Fruit fly (Drosophila melanogaster) whole organism, embryonic: Measurements from ENCODE around the gene CG43796.
A peak's percentile ranks its signal among the peaks of the same experiment; 100 is the strongest.

Source experiments
- Blimp-1 ChIP-seq: fragments of 200-800 bp; sonication (Bioruptor generic); optimal IDR thresholded peaks from 3 replicates; lab custom pipeline; 2018; ENCODE audit warnings: missing biosample characterization, missing genetic modification characterization, mild to moderate bottlenecking, moderate library complexity, missing genetic modification reagents
- CG10321 ChIP-seq: fragments of 200-800 bp; sonication (Bioruptor generic); IDR thresholded peaks from 2 replicates; pipeline ENCODE4 v1.3.6; 2022; ENCODE audit warnings: missing biosample characterization, missing genetic modification characterization
- CG11504 ChIP-seq: fragments of 200-800 bp; sonication (Bioruptor generic); optimal IDR thresholded peaks from 3 replicates; lab custom pipeline; 2019; ENCODE audit warnings: missing biosample characterization, mild to moderate bottlenecking, missing genetic modification characterization, moderate library complexity
- CG12236 ChIP-seq: fragments of 200-800 bp; sonication (Bioruptor generic); optimal IDR thresholded peaks from 2 replicates; lab custom pipeline; 2016; ENCODE audit warnings: missing biosample characterization, missing genetic modification characterization
- CG13296 ChIP-seq: fragments of 200-800 bp; sonication (Bioruptor generic); optimal IDR thresholded peaks from 3 replicates; lab custom pipeline; 2018; ENCODE audit warnings: missing biosample characterization, mild to moderate bottlenecking, missing genetic modification characterization
- CG13894 ChIP-seq: fragments of 200-800 bp; sonication (Bioruptor generic); optimal IDR thresholded peaks from 3 replicates; lab custom pipeline; 2018; ENCODE audit warnings: missing biosample characterization, mild to moderate bottlenecking, missing genetic modification characterization, moderate library complexity
- CG15479 ChIP-seq: fragments of 200-800 bp; sonication (Bioruptor generic); optimal IDR thresholded peaks from 3 replicates; lab custom pipeline; 2019; ENCODE audit warnings: missing biosample characterization, mild to moderate bottlenecking, missing genetic modification characterization, moderate library complexity
- CG1602 ChIP-seq: fragments of 200-800 bp; sonication (Bioruptor generic); optimal IDR thresholded peaks from 3 replicates; lab custom pipeline; 2016; ENCODE audit warnings: missing biosample characterization, missing genetic modification characterization
- CG17328 ChIP-seq: fragments of 200-800 bp; sonication (Bioruptor generic); IDR thresholded peaks from 2 replicates; pipeline ENCODE4 v1.3.6; 2022; ENCODE audit warnings: missing biosample characterization, missing genetic modification characterization
- CG17359 ChIP-seq: fragments of 200-800 bp; sonication (Bioruptor generic); optimal IDR thresholded peaks from 3 replicates; lab custom pipeline; 2018; ENCODE audit warnings: missing biosample characterization, mild to moderate bottlenecking, missing genetic modification characterization, moderate library complexity
- CG1832 ChIP-seq: fragments of 200-800 bp; sonication (Bioruptor generic); optimal IDR thresholded peaks from 2 replicates; lab custom pipeline; 2017; ENCODE audit warnings: missing biosample characterization, mild to moderate bottlenecking, missing genetic modification characterization, inconsistent platforms
- CG18764 ChIP-seq: fragments of 200-800 bp; sonication (Bioruptor generic); optimal IDR thresholded peaks from 3 replicates; lab custom pipeline; 2016; ENCODE audit warnings: missing biosample characterization, missing genetic modification characterization
- CG30020 ChIP-seq: fragments of 200-800 bp; optimal IDR thresholded peaks from 2 replicates; lab custom pipeline; 2019; ENCODE audit warnings: missing biosample characterization, mild to moderate bottlenecking, missing genetic modification characterization, moderate library complexity
- CG31224 ChIP-seq: fragments of 200-800 bp; sonication (Bioruptor generic); IDR thresholded peaks from 2 replicates; pipeline ENCODE4 v1.3.6; 2022; ENCODE audit warnings: missing biosample characterization, missing genetic modification characterization
- CG4854 ChIP-seq: fragments of 200-800 bp; sonication (Bioruptor generic); optimal IDR thresholded peaks from 2 replicates; lab custom pipeline; 2016; ENCODE audit warnings: missing biosample characterization, missing genetic modification characterization, inconsistent platforms
- CG5180 ChIP-seq: fragments of 200-800 bp; sonication (Bioruptor generic); optimal IDR thresholded peaks from 3 replicates; lab custom pipeline; 2017; ENCODE audit warnings: missing biosample characterization, missing genetic modification characterization, mild to moderate bottlenecking, moderate library complexity, missing genetic modification reagents
- CG6254 ChIP-seq: fragments of 200-800 bp; sonication (Bioruptor generic); optimal IDR thresholded peaks from 3 replicates; lab custom pipeline; 2017; ENCODE audit warnings: mild to moderate bottlenecking, missing biosample characterization, missing genetic modification reagents, missing genetic modification characterization
- CG6683 ChIP-seq: fragments of 200-800 bp; sonication (Bioruptor generic); optimal IDR thresholded peaks from 2 replicates; lab custom pipeline; 2017; ENCODE audit warnings: missing biosample characterization, mild to moderate bottlenecking, missing genetic modification characterization, missing genetic modification reagents
- CG7271 ChIP-seq: fragments of 200-800 bp; sonication (Bioruptor generic); optimal IDR thresholded peaks from 2 replicates; lab custom pipeline; 2018; ENCODE audit warnings: missing biosample characterization, mild to moderate bottlenecking, missing genetic modification characterization, moderate library complexity
- CG7556 ChIP-seq: fragments of 200-800 bp; sonication (Bioruptor generic); optimal IDR thresholded peaks from 2 replicates; lab custom pipeline; 2017; ENCODE audit warnings: missing biosample characterization, mild to moderate bottlenecking, missing genetic modification characterization
- CG7928 ChIP-seq: fragments of 200-800 bp; sonication (Bioruptor generic); optimal IDR thresholded peaks from 2 replicates; lab custom pipeline; 2017; ENCODE audit warnings: missing biosample characterization, mild to moderate bottlenecking, missing genetic modification characterization
- Doc3 ChIP-seq: fragments of 200-800 bp; sonication (Bioruptor generic); IDR thresholded peaks from 3 replicates; pipeline ENCODE4 v1.3.6; 2022; ENCODE audit warnings: missing biosample characterization, missing genetic modification characterization; ENCODE audit not compliant: partially characterized antibody
- HLH54F ChIP-seq: fragments of 200-800 bp; sonication (Bioruptor generic); optimal IDR thresholded peaks from 3 replicates; lab custom pipeline; 2016; ENCODE audit warnings: missing biosample characterization, missing genetic modification characterization
- Pdp1 ChIP-seq, 2 experiments: fragments of 200-800 bp; sonication (Bioruptor generic); optimal IDR thresholded peaks; 3 replicates each; lab custom pipeline; 2016; ENCODE audit warnings: missing biosample characterization in 2 of 2, missing genetic modification characterization in 2 of 2, mild to moderate bottlenecking in 1 of 2, moderate library complexity in 1 of 2
- Ptx1 ChIP-seq: fragments of 200-800 bp; sonication (Bioruptor generic); IDR thresholded peaks from 2 replicates; pipeline ENCODE4 v1.3.6; 2022; ENCODE audit warnings: missing biosample characterization, missing genetic modification characterization
- Rfx ChIP-seq: fragments of 200-800 bp; sonication (Bioruptor generic); IDR thresholded peaks from 2 replicates; pipeline ENCODE4 v1.3.6; 2022; ENCODE audit warnings: missing biosample characterization, missing genetic modification characterization
- bab2 ChIP-seq: fragments of 200-800 bp; sonication (Bioruptor generic); optimal IDR thresholded peaks from 2 replicates; lab custom pipeline; 2016; ENCODE audit warnings: missing biosample characterization, missing genetic modification characterization
- bcd ChIP-seq: fragments of 200-800 bp; sonication (Bioruptor generic); optimal IDR thresholded peaks from 2 replicates; lab custom pipeline; 2017; ENCODE audit warnings: missing biosample characterization, mild to moderate bottlenecking, missing genetic modification characterization
- chinmo ChIP-seq: fragments of 200-800 bp; sonication (Bioruptor generic); IDR thresholded peaks from 4 replicates; pipeline ENCODE4 v1.3.6; 2022; ENCODE audit warnings: missing biosample characterization, missing genetic modification characterization; ENCODE audit not compliant: partially characterized antibody
- disco-r ChIP-seq: fragments of 200-800 bp; sonication (Bioruptor generic); optimal IDR thresholded peaks from 2 replicates; lab custom pipeline; 2016; ENCODE audit warnings: missing biosample characterization, missing genetic modification characterization
- dmrt99B ChIP-seq: fragments of 200-800 bp; sonication (Bioruptor generic); optimal IDR thresholded peaks from 2 replicates; lab custom pipeline; 2018; ENCODE audit warnings: missing biosample characterization, mild to moderate bottlenecking, missing genetic modification characterization, moderate library complexity
- esg ChIP-seq: fragments of 200-800 bp; sonication (Bioruptor generic); conservative IDR thresholded peaks from 2 replicates; pipeline ENCODE4 v1.3.6; 2022; ENCODE audit warnings: missing biosample characterization, missing genetic modification characterization
- fd64A ChIP-seq: fragments of 200-800 bp; sonication (Bioruptor generic); optimal IDR thresholded peaks from 3 replicates; lab custom pipeline; 2018; ENCODE audit warnings: missing biosample characterization, mild to moderate bottlenecking, missing genetic modification characterization
- gem ChIP-seq: fragments of 200-800 bp; sonication (Bioruptor generic); optimal IDR thresholded peaks from 2 replicates; lab custom pipeline; 2019; ENCODE audit warnings: missing biosample characterization, mild to moderate bottlenecking, missing genetic modification characterization, moderate library complexity
- gro ChIP-seq: fragments of 200-800 bp; sonication (Bioruptor generic); optimal IDR thresholded peaks from 2 replicates; lab custom pipeline; 2016; ENCODE audit warnings: missing biosample characterization, missing genetic modification characterization
- inv ChIP-seq: fragments of 200-800 bp; sonication (Bioruptor generic); IDR thresholded peaks from 2 replicates; pipeline ENCODE4 v1.3.6; 2022; ENCODE audit warnings: missing biosample characterization, missing genetic modification characterization; ENCODE audit not compliant: partially characterized antibody
- lab ChIP-seq: fragments of 200-800 bp; sonication (Bioruptor generic); optimal IDR thresholded peaks from 3 replicates; lab custom pipeline; 2017; ENCODE audit warnings: missing biosample characterization, missing genetic modification characterization, mild to moderate bottlenecking, moderate library complexity, missing genetic modification reagents
- nerfin-2 ChIP-seq: fragments of 200-800 bp; sonication (Bioruptor generic); IDR thresholded peaks from 2 replicates; pipeline ENCODE4 v1.3.6; 2022; ENCODE audit warnings: missing biosample characterization, missing genetic modification characterization; ENCODE audit not compliant: partially characterized antibody
- psq ChIP-seq: fragments of 200-800 bp; sonication (Bioruptor generic); optimal IDR thresholded peaks from 2 replicates; lab custom pipeline; 2017; ENCODE audit warnings: missing biosample characterization, missing genetic modification characterization
- rib ChIP-seq: fragments of 200-800 bp; sonication (Bioruptor generic); IDR thresholded peaks from 2 replicates; pipeline ENCODE4 v1.3.6; 2022; ENCODE audit warnings: missing biosample characterization, missing genetic modification characterization
- row ChIP-seq: fragments of 200-800 bp; sonication (Bioruptor generic); IDR thresholded peaks from 3 replicates; pipeline ENCODE4 v1.3.6; 2022; ENCODE audit warnings: missing biosample characterization, missing genetic modification characterization
- sc ChIP-seq, 3 experiments: fragments of >200 bp in 2 of 3; fragments of 200-800 bp in 1 of 3; sonication (Bioruptor generic) in 1 of 3; optimal IDR thresholded peaks; 2 replicates in 2 of 3; 3 replicates in 1 of 3; lab custom pipeline; 2017; ENCODE audit warnings: mild to moderate bottlenecking in 1 of 3, missing biosample characterization in 1 of 3, missing genetic modification characterization in 1 of 3, missing genetic modification reagents in 1 of 3
- sens-2 ChIP-seq: fragments of 200-800 bp; sonication (Bioruptor generic); IDR thresholded peaks from 2 replicates; pipeline ENCODE4 v1.3.6; 2022; ENCODE audit warnings: missing biosample characterization, missing genetic modification characterization
- seq ChIP-seq: fragments of 200-800 bp; sonication (Bioruptor generic); IDR thresholded peaks from 2 replicates; pipeline ENCODE4 v1.3.6; 2022; ENCODE audit warnings: missing biosample characterization, missing genetic modification characterization
- sna ChIP-seq: fragments of 200-800 bp; sonication (Bioruptor generic); IDR thresholded peaks from 2 replicates; pipeline ENCODE4 v1.3.6; 2022; ENCODE audit warnings: missing biosample characterization, missing genetic modification characterization; ENCODE audit not compliant: partially characterized antibody
- tap ChIP-seq: fragments of 200-800 bp; optimal IDR thresholded peaks from 3 replicates; lab custom pipeline; 2019; ENCODE audit warnings: missing biosample characterization, mild to moderate bottlenecking, missing genetic modification characterization, moderate library complexity
- tin ChIP-seq: fragments of 200-800 bp; sonication (Bioruptor generic); optimal IDR thresholded peaks from 3 replicates; lab custom pipeline; 2016; ENCODE audit warnings: missing biosample characterization, missing genetic modification characterization
- vnd ChIP-seq: fragments of 200-800 bp; sonication (Bioruptor generic); IDR thresholded peaks from 3 replicates; pipeline ENCODE4 v1.3.6; 2022; ENCODE audit warnings: missing biosample characterization, missing genetic modification characterization; ENCODE audit not compliant: partially characterized antibody
- zf30C ChIP-seq: fragments of 200-800 bp; sonication (Bioruptor generic); optimal IDR thresholded peaks from 3 replicates; lab custom pipeline; 2018; ENCODE audit warnings: missing biosample characterization, mild to moderate bottlenecking, missing genetic modification characterization

Gene CG43796

DNA sequence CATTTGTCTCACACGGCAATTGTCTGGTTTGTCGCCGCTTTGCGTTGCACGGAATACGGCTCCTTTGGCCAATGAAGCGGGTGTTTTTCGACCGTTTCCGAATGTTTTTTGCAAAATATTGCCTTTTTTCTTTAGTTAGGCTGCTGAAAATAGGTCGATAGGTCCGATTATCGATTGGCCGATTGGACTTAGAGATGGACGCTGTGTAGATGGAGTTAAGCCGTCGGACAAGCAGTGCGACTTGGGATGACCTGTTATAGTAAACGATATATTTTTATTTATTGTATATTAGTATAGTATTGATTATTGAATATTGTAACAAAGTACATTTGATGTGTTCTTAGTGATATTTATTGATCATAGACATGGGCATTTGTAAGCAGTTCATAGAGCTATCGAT lies 46.1 kb downstream of the CG43796 start, which contains the start of the genes lmgA and lmgB (continued):
- TF ChIP-seq CG6254 (GFP tag; lab: Kevin White, UChicago): no peak
- TF ChIP-seq CG10321 (GFP tag; lab: Robert Waterston, UW): no peak
- no peak for TF ChIP-seq CG7271 (tag; lab: Kevin White, UChicago)
- TF ChIP-seq seq (GFP tag; lab: Robert Waterston, UW): no peak
- TF ChIP-seq CG13296 (GFP tag; lab: Kevin White, UChicago): no peak
- TF ChIP-seq CG17328: no peak
- no peak for TF ChIP-seq disco-r
- peak; percentile 78 for TF ChIP-seq sna (GFP tag; lab: Robert Waterston, UW)
- peak; percentile 30 for TF ChIP-seq gro
- peak; percentile 61 for TF ChIP-seq row (GFP tag; lab: Robert Waterston, UW)
- peak; percentile 79 for TF ChIP-seq Doc3 (GFP tag; lab: Robert Waterston, UW)
- TF ChIP-seq CG18764 (GFP tag; lab: Kevin White, UChicago): peak; percentile 21
- peak; percentile 15 for TF ChIP-seq CG17359 (tag; lab: Kevin White, UChicago)
- TF ChIP-seq CG11504 (tag; lab: Kevin White, UChicago): no peak
- peak; percentile 91 for TF ChIP-seq nerfin-2 (GFP tag; lab: Robert Waterston, UW)
- TF ChIP-seq gem (tag; lab: Kevin White, UChicago): peak; percentile 60
- no peak for TF ChIP-seq CG4854 (GFP tag; lab: Kevin White, UChicago)
- no peak for TF ChIP-seq CG31224 (GFP tag; lab: Robert Waterston, UW)
- no peak for TF ChIP-seq sc (optimal IDR thresholded peaks at IDR 0.05; lab: Kevin White, UChicago)
- no peak for TF ChIP-seq sc (GFP tag; optimal IDR thresholded peaks at IDR 0.05; lab: Kevin White, UChicago)
- TF ChIP-seq CG7556 (GFP tag; lab: Kevin White, UChicago): no peak
- no peak for TF ChIP-seq CG13894 (tag; lab: Kevin White, UChicago)
- TF ChIP-seq HLH54F: peak; percentile 23
- peak; percentile 49; the same call in 1 of the 2 replicates for TF ChIP-seq rib (GFP tag; lab: Robert Waterston, UW)
- peak; percentile 65 for TF ChIP-seq Ptx1 (GFP tag; lab: Robert Waterston, UW)
- no peak for TF ChIP-seq fd64A (GFP tag; lab: Kevin White, UChicago)
- TF ChIP-seq psq: no peak
- TF ChIP-seq chinmo (GFP tag; lab: Robert Waterston, UW): peak; percentile 46; the same call in 3 of the 4 replicates
- peak; percentile 58 for TF ChIP-seq bcd
- peak; percentile 82 for TF ChIP-seq inv (GFP tag; lab: Robert Waterston, UW)
- peak; percentile 42 for TF ChIP-seq CG1602 (GFP tag; lab: Kevin White, UChicago)
- TF ChIP-seq CG1832 (GFP tag; lab: Kevin White, UChicago): no peak
- TF ChIP-seq zf30C (GFP tag; lab: Kevin White, UChicago): no peak
- no peak for TF ChIP-seq tap (tag; lab: Kevin White, UChicago)
- TF ChIP-seq Pdp1 (GFP tag; optimal IDR thresholded peaks at IDR 0.05; lab: Kevin White, UChicago): peak in 1 of 2 experiments; percentile 29
- no peak for TF ChIP-seq lab (GFP tag; lab: Kevin White, UChicago)
- peak; percentile 37 for TF ChIP-seq esg (GFP tag; lab: Robert Waterston, UW)
- peak; percentile 88 for TF ChIP-seq vnd (GFP tag; lab: Robert Waterston, UW)
- no peak for TF ChIP-seq sens-2
- TF ChIP-seq CG7928 (GFP tag; lab: Kevin White, UChicago): no peak
- no peak for TF ChIP-seq CG6683 (GFP tag; lab: Kevin White, UChicago)
- TF ChIP-seq bab2: no peak
- TF ChIP-seq CG5180 (GFP tag; lab: Kevin White, UChicago): no peak
- TF ChIP-seq CG12236 (GFP tag; lab: Kevin White, UChicago): no peak
- TF ChIP-seq Rfx (GFP tag; lab: Robert Waterston, UW): peak; percentile 76
- peak; percentile 31 for TF ChIP-seq Blimp-1 (GFP tag; lab: Kevin White, UChicago)
- peak; percentile 11 for TF ChIP-seq CG30020 (tag; lab: Kevin White, UChicago)
- TF ChIP-seq dmrt99B (tag; lab: Kevin White, UChicago): no peak
- no peak for TF ChIP-seq CG15479 (GFP tag; lab: Kevin White, UChicago)
- TF ChIP-seq tin (GFP tag; lab: Kevin White, UChicago): peak; percentile 64
